Fruit fly (Drosophila melanogaster) S2 (cell line): ENCODE measurements around the gene upSET.

Experiments used
- CG8478 ChIP-seq: fragments of >200 bp; optimal IDR thresholded peaks from 2 replicates; lab custom pipeline; 2018
- CTCF ChIP-seq, 2 experiments: fragments of >200 bp; optimal IDR thresholded peaks; 2 replicates each; lab custom pipeline; 2018

dm6 chr3L:14004041-14004407, 2.1 kb downstream of the upSET start:
- no peak for TF ChIP-seq CG8478 (lab: Kevin White, UChicago)
- TF ChIP-seq CTCF (optimal IDR thresholded peaks at IDR 0.05; lab: Kevin White, UChicago), result no peak
